Worm (Caenorhabditis elegans) whole organism, young adult: ENCODE measurements around the gene F54H12.5.

Experiments used
- C06A6.2 ChIP-seq: fragments of 200-800 bp; sonication (Bioruptor generic); conservative IDR thresholded peaks from 2 replicates; pipeline ENCODE4 v1.3.6; 2022; ENCODE audit warnings: missing genetic modification characterization, missing compliant biosample characterization
- C17E4.6 ChIP-seq: fragments of 200-800 bp; sonication (Bioruptor generic); IDR thresholded peaks from 2 replicates; pipeline ENCODE4 v1.3.6; 2022; ENCODE audit warnings: missing genetic modification reagents, missing genetic modification characterization, missing compliant biosample characterization
- F10E7.11 ChIP-seq: sonication (generic microtip); optimal IDR thresholded peaks from 2 replicates; lab custom pipeline; 2017; ENCODE audit warnings: mild to moderate bottlenecking, missing genetic modification characterization, moderate library complexity, missing compliant biosample characterization
- F22D6.2 ChIP-seq: sonication (generic microtip); optimal IDR thresholded peaks from 2 replicates; lab custom pipeline; 2016; ENCODE audit warnings: mild to moderate bottlenecking, missing genetic modification characterization, missing compliant biosample characterization
- F33H1.4 ChIP-seq: fragments of 200-800 bp; sonication (Bioruptor generic); IDR thresholded peaks from 2 replicates; pipeline ENCODE4 v1.3.6; 2022; ENCODE audit warnings: missing genetic modification reagents, missing genetic modification characterization, missing compliant biosample characterization
- F37B4.10 ChIP-seq: fragments of 200-800 bp; sonication (Bioruptor generic); IDR thresholded peaks from 2 replicates; pipeline ENCODE4 v1.3.6; 2022; ENCODE audit warnings: missing genetic modification characterization, missing compliant biosample characterization
- F57A8.1 ChIP-seq: fragments of 200-800 bp; sonication (Bioruptor generic); optimal IDR thresholded peaks from 2 replicates; lab custom pipeline; 2018; ENCODE audit warnings: mild to moderate bottlenecking, missing genetic modification characterization, moderate library complexity, missing compliant biosample characterization
- K12H6.12 ChIP-seq: fragments of 200-800 bp; sonication (Bioruptor generic); optimal IDR thresholded peaks from 2 replicates; lab custom pipeline; 2018; ENCODE audit warnings: mild to moderate bottlenecking, missing genetic modification characterization, missing compliant biosample characterization
- T07F8.4 ChIP-seq: sonication (generic microtip); optimal IDR thresholded peaks from 2 replicates; lab custom pipeline; 2016; ENCODE audit warnings: mild to moderate bottlenecking, missing genetic modification characterization, moderate library complexity, missing compliant biosample characterization
- Y56A3A.18 ChIP-seq: fragments of 200-800 bp; sonication (Bioruptor generic); IDR thresholded peaks from 2 replicates; pipeline ENCODE4 v1.3.6; 2022; ENCODE audit warnings: missing genetic modification reagents, missing genetic modification characterization, missing compliant biosample characterization
- Y79H2A.3 ChIP-seq: fragments of 200-800 bp; sonication (Bioruptor generic); conservative IDR thresholded peaks from 2 replicates; pipeline ENCODE4 v1.3.6; 2022; ENCODE audit warnings: missing genetic modification reagents, missing genetic modification characterization, missing compliant biosample characterization
- ZK185.1 ChIP-seq: sonication (generic microtip); optimal IDR thresholded peaks from 2 replicates; lab custom pipeline; 2016; ENCODE audit warnings: mild to moderate bottlenecking, missing genetic modification characterization, missing compliant biosample characterization; ENCODE audit not compliant: poor library complexity, severe bottlenecking
- cebp-2 ChIP-seq: fragments of 200-800 bp; sonication (Bioruptor generic); IDR thresholded peaks from 2 replicates; pipeline ENCODE4 v1.3.6; 2022; ENCODE audit warnings: missing genetic modification characterization, missing compliant biosample characterization
- ceh-40 ChIP-seq: fragments of 200-800 bp; sonication (Bioruptor generic); IDR thresholded peaks from 2 replicates; pipeline ENCODE4 v1.3.6; 2022; ENCODE audit warnings: missing genetic modification characterization, missing compliant biosample characterization
- ceh-79 ChIP-seq: sonication (generic microtip); optimal IDR thresholded peaks from 2 replicates; lab custom pipeline; 2017; ENCODE audit warnings: mild to moderate bottlenecking, missing genetic modification characterization, missing compliant biosample characterization
- dox-1 ChIP-seq: fragments of 200-800 bp; sonication (Bioruptor generic); IDR thresholded peaks from 2 replicates; pipeline ENCODE4 v1.3.6; 2022; ENCODE audit warnings: missing genetic modification reagents, missing genetic modification characterization, missing compliant biosample characterization
- dpl-1 ChIP-seq: fragments of 150-350 bp; optimal IDR thresholded peaks from 2 replicates; lab custom pipeline; 2014; ENCODE audit warnings: missing biosample characterization, missing genetic modification reagents, missing genetic modification characterization
- efl-1 ChIP-seq: fragments of 150-350 bp; optimal IDR thresholded peaks from 2 replicates; lab custom pipeline; 2014; ENCODE audit warnings: missing biosample characterization, missing genetic modification reagents, missing genetic modification characterization
- ekl-4 ChIP-seq: fragments of 200-800 bp; sonication (Bioruptor generic); IDR thresholded peaks from 2 replicates; pipeline ENCODE4 v1.3.6; 2022; ENCODE audit warnings: missing genetic modification reagents, missing genetic modification characterization, missing compliant biosample characterization
- hlh-12 ChIP-seq: sonication (generic microtip); optimal IDR thresholded peaks from 2 replicates; lab custom pipeline; 2016; ENCODE audit warnings: missing genetic modification characterization, missing compliant biosample characterization
- hlh-26 ChIP-seq: fragments of 200-800 bp; sonication (Bioruptor generic); conservative IDR thresholded peaks from 2 replicates; pipeline ENCODE4 v1.3.6; 2022; ENCODE audit warnings: missing genetic modification reagents, missing genetic modification characterization, missing compliant biosample characterization
- lag-1 ChIP-seq: fragments of 200-800 bp; sonication (Bioruptor generic); IDR thresholded peaks from 2 replicates; pipeline ENCODE4 v1.3.6; 2022; ENCODE audit warnings: missing genetic modification reagents, missing genetic modification characterization, missing compliant biosample characterization
- let-607 ChIP-seq, 2 experiments: fragments of 200-800 bp in 1 of 2; sonication (Bioruptor generic) in 1 of 2; sonication (generic microtip) in 1 of 2; optimal IDR thresholded peaks; 2 replicates each; lab custom pipeline; 2016 to 2018; ENCODE audit warnings: mild to moderate bottlenecking in 2 of 2, missing compliant biosample characterization in 2 of 2, missing genetic modification characterization in 2 of 2, moderate library complexity in 2 of 2, missing genotype in 1 of 2
- lin-26 ChIP-seq: fragments of 200-800 bp; sonication (Bioruptor generic); IDR thresholded peaks from 2 replicates; pipeline ENCODE4 v1.3.6; 2022; ENCODE audit warnings: missing genetic modification reagents, missing genetic modification characterization, missing compliant biosample characterization
- lin-35 ChIP-seq, 3 experiments: fragments of 150-350 bp in 2 of 3; sonication (generic microtip) in 1 of 3; optimal IDR thresholded peaks; 2 replicates each; lab custom pipeline; 2014 to 2018; ENCODE audit warnings: missing biosample characterization in 3 of 3, missing genetic modification characterization in 3 of 3, missing genetic modification reagents in 3 of 3
- lin-54 ChIP-seq: fragments of 200-800 bp; sonication (Bioruptor generic); optimal IDR thresholded peaks from 2 replicates; lab custom pipeline; 2018; ENCODE audit warnings: mild to moderate bottlenecking, missing genetic modification characterization, missing compliant biosample characterization
- lsl-1 ChIP-seq: fragments of 200-800 bp; sonication (Bioruptor generic); optimal IDR thresholded peaks from 2 replicates; lab custom pipeline; 2018; ENCODE audit warnings: mild to moderate bottlenecking, missing genetic modification characterization, moderate library complexity, missing compliant biosample characterization
- madf-10 ChIP-seq: sonication (generic microtip); optimal IDR thresholded peaks from 2 replicates; lab custom pipeline; 2016; ENCODE audit warnings: mild to moderate bottlenecking, missing genetic modification characterization, missing compliant biosample characterization
- madf-6 ChIP-seq: fragments of 200-800 bp; sonication (Bioruptor generic); IDR thresholded peaks from 2 replicates; pipeline ENCODE4 v1.3.6; 2022; ENCODE audit warnings: missing genetic modification reagents, missing genetic modification characterization, missing compliant biosample characterization
- mel-28 ChIP-seq: sonication (generic microtip); optimal IDR thresholded peaks from 2 replicates; lab custom pipeline; 2016; ENCODE audit warnings: borderline replicate concordance, mild to moderate bottlenecking, missing genetic modification characterization, missing compliant biosample characterization
- nfyb-1 ChIP-seq: fragments of 200-800 bp; sonication (Bioruptor generic); IDR thresholded peaks from 2 replicates; pipeline ENCODE4 v1.3.6; 2022; ENCODE audit warnings: missing genetic modification reagents, missing genetic modification characterization, missing compliant biosample characterization
- nhr-120 ChIP-seq: fragments of 200-800 bp; sonication (Bioruptor generic); IDR thresholded peaks from 2 replicates; pipeline ENCODE4 v1.3.6; 2022; ENCODE audit warnings: missing genetic modification characterization, missing compliant biosample characterization
- nhr-179 ChIP-seq: sonication (generic microtip); optimal IDR thresholded peaks from 2 replicates; lab custom pipeline; 2016; ENCODE audit warnings: mild to moderate bottlenecking, missing genetic modification characterization, missing compliant biosample characterization
- rcor-1 ChIP-seq: fragments of 200-800 bp; sonication (Bioruptor generic); IDR thresholded peaks from 2 replicates; pipeline ENCODE4 v1.3.6; 2022; ENCODE audit warnings: missing genetic modification reagents, missing genetic modification characterization, missing compliant biosample characterization
- sdz-38 ChIP-seq: sonication (generic microtip); optimal IDR thresholded peaks from 2 replicates; lab custom pipeline; 2016; ENCODE audit warnings: missing genotype, missing genetic modification characterization, missing compliant biosample characterization
- sea-2 ChIP-seq: fragments of 200-800 bp; sonication (Bioruptor generic); IDR thresholded peaks from 2 replicates; pipeline ENCODE4 v1.3.6; 2022; ENCODE audit warnings: missing genetic modification characterization, missing compliant biosample characterization
- snpc-3.4 ChIP-seq: sonication (generic microtip); optimal IDR thresholded peaks from 2 replicates; lab custom pipeline; 2017; ENCODE audit warnings: missing genetic modification characterization, mild to moderate bottlenecking, missing compliant biosample characterization, antibody characterized with exemption, moderate library complexity, missing genotype, missing genetic modification reagents
- snpc-4 ChIP-seq, 5 experiments: fragments of 150-350 bp in 1 of 5; sonication (generic microtip) in 4 of 5; optimal IDR thresholded peaks; 2 replicates each; lab custom pipeline; 2014 to 2018; ENCODE audit warnings: missing genetic modification characterization in 5 of 5, missing biosample characterization in 3 of 5, antibody characterized with exemption in 2 of 5, mild to moderate bottlenecking in 2 of 5, missing compliant biosample characterization in 2 of 5, missing genotype in 2 of 5, moderate library complexity in 2 of 5, missing genetic modification reagents in 1 of 5
- somi-1 ChIP-seq: fragments of 200-800 bp; sonication (Bioruptor generic); optimal IDR thresholded peaks from 2 replicates; lab custom pipeline; 2018; ENCODE audit warnings: mild to moderate bottlenecking, missing genetic modification characterization, missing compliant biosample characterization
- tbx-9 ChIP-seq: sonication (generic microtip); optimal IDR thresholded peaks from 2 replicates; lab custom pipeline; 2016; ENCODE audit warnings: borderline replicate concordance, missing genetic modification characterization, inconsistent platforms, missing compliant biosample characterization
- unc-62 ChIP-seq: fragments of 150-350 bp; optimal IDR thresholded peaks from 2 replicates; lab custom pipeline; 2014; ENCODE audit warnings: missing biosample characterization, missing genetic modification reagents, missing genetic modification characterization
- zfh-2 ChIP-seq: fragments of 200-800 bp; sonication (Bioruptor generic); conservative IDR thresholded peaks from 2 replicates; pipeline ENCODE4 v1.3.6; 2022; ENCODE audit warnings: missing genetic modification reagents, missing genetic modification characterization, missing compliant biosample characterization

The F54H12.5 gene

ce11 chrIII:7952077-7952765 lies 19.7 kb downstream of the F54H12.5 start, which contains the start of gene C29E4.15:
TSS of gene C29E4.15 (plus strand) at chrIII:7952623.
- TF ChIP-seq F33H1.4 (GFP tag; lab: Robert Waterston, UW) (peak; percentile 63), ceh-79 (tag; lab: Kevin White, UChicago) (no peak), hlh-12 (tag; lab: Kevin White, UChicago) (no peak), snpc-3.4 (tag; lab: Kevin White, UChicago) (peak; percentile 38), madf-6 (GFP tag; lab: Robert Waterston, UW) (peak; percentile 41; the same call in 1 of the 2 replicates), dox-1 (0 out of 2 replicates have a peak, but pooled peaks have one; percentile 9), lin-54 (GFP tag; lab: Kevin White, UChicago) (peak; percentile 66), lin-35 (GFP tag; optimal IDR thresholded peaks at IDR 0.05; lab: Kevin White, UChicago) (peak in 1 of 3 experiments; percentile 88), efl-1 (GFP tag; lab: Kevin White, UChicago) (peak; percentile 44), dpl-1 (GFP tag; lab: Kevin White, UChicago) (peak; percentile 65), madf-10 (tag; lab: Kevin White, UChicago) (no peak), ZK185.1 (tag; lab: Kevin White, UChicago) (no peak)

ce11 chrIII:7950447-7950846 lies 21.5 kb downstream of the F54H12.5 start:
- TF ChIP-seq F10E7.11 (tag; lab: Kevin White, UChicago) = no peak
- no peak for TF ChIP-seq C17E4.6 (GFP tag; lab: Robert Waterston, UW)
- TF ChIP-seq nfyb-1 = no peak

ce11 chrIII:7948802-7949201 lies 23.2 kb downstream of the F54H12.5 start, which contains the start of gene col-90:
TSS of gene col-90 (plus strand) at chrIII:7948838.
- TF ChIP-seq tbx-9 (tag; lab: Kevin White, UChicago) (no peak), sea-2 (GFP tag; lab: Robert Waterston, UW) (no peak), mel-28 (tag; lab: Kevin White, UChicago) (no peak), somi-1 (GFP tag; lab: Kevin White, UChicago) (no peak), F22D6.2 (tag; lab: Kevin White, UChicago) (no peak), nhr-179 (tag; lab: Kevin White, UChicago) (no peak), rcor-1 (GFP tag; lab: Robert Waterston, UW) (no peak), lin-26 (GFP tag; lab: Robert Waterston, UW) (no peak), F37B4.10 (no peak), Y56A3A.18 (GFP tag; lab: Robert Waterston, UW) (no peak), zfh-2 (GFP tag; lab: Robert Waterston, UW) (no peak), dox-1 (no peak), lag-1 (GFP tag; lab: Robert Waterston, UW) (no peak), C06A6.2 (GFP tag; lab: Robert Waterston, UW) (no peak), cebp-2 (no peak), F57A8.1 (GFP tag; lab: Kevin White, UChicago) (no peak), sdz-38 (tag; lab: Kevin White, UChicago) (no peak), Y79H2A.3 (no peak), nhr-120 (GFP tag; lab: Robert Waterston, UW) (no peak), ZK185.1 (tag; lab: Kevin White, UChicago) (no peak)

ce11 chrIII:7947677-7948076 lies 24.3 kb downstream of the F54H12.5 start:
- TF ChIP-seq ZK185.1 (tag; lab: Kevin White, UChicago) = no peak
- no peak for TF ChIP-seq ekl-4 (GFP tag; lab: Robert Waterston, UW)
- TF ChIP-seq snpc-4 (GFP tag; optimal IDR thresholded peaks at IDR 0.05; lab: Kevin White, UChicago) = no peak
- TF ChIP-seq snpc-4 (tag; optimal IDR thresholded peaks at IDR 0.05; lab: Kevin White, UChicago) = no peak
- no peak for TF ChIP-seq let-607 (tag; optimal IDR thresholded peaks at IDR 0.05; lab: Kevin White, UChicago)
- TF ChIP-seq unc-62 (GFP tag; lab: Kevin White, UChicago) = no peak
- TF ChIP-seq ceh-40 = no peak
- TF ChIP-seq tbx-9 (tag; lab: Kevin White, UChicago) = no peak
- TF ChIP-seq hlh-26 (GFP tag; lab: Robert Waterston, UW) = no peak
- TF ChIP-seq efl-1 (GFP tag; lab: Kevin White, UChicago) = no peak
- no peak for TF ChIP-seq T07F8.4 (tag; lab: Kevin White, UChicago)
- no peak for TF ChIP-seq K12H6.12 (tag; lab: Kevin White, UChicago)
- TF ChIP-seq lsl-1 (GFP tag; lab: Kevin White, UChicago) = no peak
- TF ChIP-seq madf-6 (GFP tag; lab: Robert Waterston, UW) = no peak
